Fruit fly (Drosophila melanogaster) whole organism, adult: ENCODE results near the gene ohgt.

Source experiments
- CG11617 ChIP-seq: fragments of 200-800 bp; sonication (Bioruptor generic); optimal IDR thresholded peaks from 2 replicates; lab custom pipeline; 2017; ENCODE audit warnings: mild to moderate bottlenecking, missing biosample characterization, missing genetic modification reagents, missing genetic modification characterization
- CG1620 ChIP-seq: fragments of 200-800 bp; sonication (Bioruptor generic); optimal IDR thresholded peaks from 2 replicates; lab custom pipeline; 2016; ENCODE audit warnings: missing biosample characterization, missing genetic modification characterization
- CG33017 ChIP-seq: fragments of 200-800 bp; sonication (Bioruptor generic); optimal IDR thresholded peaks from 2 replicates; lab custom pipeline; 2018; ENCODE audit warnings: missing biosample characterization, mild to moderate bottlenecking, missing genetic modification characterization, moderate library complexity
- CG5204 ChIP-seq: fragments of 200-800 bp; sonication (Bioruptor generic); optimal IDR thresholded peaks from 2 replicates; lab custom pipeline; 2016; ENCODE audit warnings: missing biosample characterization, missing genetic modification characterization
- Clk ChIP-seq: fragments of 200-800 bp; sonication (Bioruptor generic); optimal IDR thresholded peaks from 2 replicates; lab custom pipeline; 2017; ENCODE audit warnings: missing biosample characterization, missing genetic modification characterization
- kay ChIP-seq: fragments of 200-800 bp; sonication (Bioruptor generic); peaks from one replicate; lab custom pipeline; 2016; ENCODE audit warnings: missing biosample characterization, missing genetic modification characterization, borderline replicate concordance
- ovo ChIP-seq: fragments of 200-800 bp; sonication (Bioruptor generic); optimal IDR thresholded peaks from 2 replicates; lab custom pipeline; 2016; ENCODE audit warnings: missing biosample characterization, missing genetic modification characterization
- pad ChIP-seq: fragments of 200-800 bp; sonication (Bioruptor generic); optimal IDR thresholded peaks from 3 replicates; lab custom pipeline; 2017; ENCODE audit warnings: missing biosample characterization, missing genetic modification characterization, mild to moderate bottlenecking, moderate library complexity, missing genetic modification reagents

- peak; percentile 20 for TF ChIP-seq CG11617 (GFP tag; lab: Kevin White, UChicago)
- TF ChIP-seq CG33017, result no peak
- TF ChIP-seq CG5204, result no peak
- no peak for TF ChIP-seq pad (GFP tag; lab: Kevin White, UChicago)
- peak; percentile 7 for TF ChIP-seq ovo (GFP tag; lab: Kevin White, UChicago)
- no peak for TF ChIP-seq kay (GFP tag; lab: Kevin White, UChicago)
- no peak for TF ChIP-seq Clk
- peak; percentile 45 for TF ChIP-seq CG1620 (GFP tag; lab: Kevin White, UChicago)
These were observed at the start of gene ohgt for dm6 chr3R:10048842-10049527.
